Worm (Caenorhabditis elegans): Measurements from ENCODE around the gene F14D7.14.

ce11 chrV:14347234-14347826, 37.6 kb downstream of the F14D7.14 start, which contains the start of gene cept-2:
- TF ChIP-seq efl-1 (optimal IDR thresholded peaks at IDR 0.05) (peak; percentile 91 to 93), efl-1 (GFP tag; optimal IDR thresholded peaks at IDR 0.05 in 1 of 2) (peak; percentile 85 to 98), blmp-1 (tag; optimal IDR thresholded peaks at IDR 0.05) (peak; percentile 91), lin-35 (GFP tag; optimal IDR thresholded peaks at IDR 0.05) (peak; percentile 87 to 88), mdl-1 (tag; optimal IDR thresholded peaks at IDR 0.05) (peak in 1 of 2 experiments; percentile 82)

Measured in whole organism, L1 larva.